Worm (Caenorhabditis elegans) whole organism, late embryonic: Measurements from ENCODE around the gene R107.9.
A peak's percentile ranks its signal among the peaks of the same experiment; 100 is the strongest.

Experiments
- C08G9.2 ChIP-seq: sonication (generic microtip); optimal IDR thresholded peaks from 2 replicates; lab custom pipeline; 2016; ENCODE audit warnings: mild to moderate bottlenecking, missing genetic modification characterization, moderate library complexity, missing compliant biosample characterization
- C38D4.7 ChIP-seq: fragments of 200-800 bp; sonication (Bioruptor generic); optimal IDR thresholded peaks from 2 replicates; lab custom pipeline; 2018; ENCODE audit warnings: mild to moderate bottlenecking, missing genetic modification characterization, moderate library complexity, missing compliant biosample characterization
- F13H6.1 ChIP-seq: sonication (generic microtip); optimal IDR thresholded peaks from 2 replicates; lab custom pipeline; 2016; ENCODE audit warnings: missing genetic modification characterization, missing compliant biosample characterization
- K02D7.2 ChIP-seq: sonication (generic microtip); optimal IDR thresholded peaks from 2 replicates; lab custom pipeline; 2017; ENCODE audit warnings: mild to moderate bottlenecking, missing genetic modification characterization, missing compliant biosample characterization
- K09A11.1 ChIP-seq: sonication (generic microtip); optimal IDR thresholded peaks from 2 replicates; lab custom pipeline; 2017; ENCODE audit warnings: antibody characterized with exemption, mild to moderate bottlenecking, missing genetic modification characterization, missing compliant biosample characterization; ENCODE audit not compliant: insufficient read depth
- T23F11.4 ChIP-seq: fragments of 200-800 bp; sonication (Bioruptor generic); optimal IDR thresholded peaks from 2 replicates; lab custom pipeline; 2018; ENCODE audit warnings: mild to moderate bottlenecking, missing genetic modification characterization, missing compliant biosample characterization
- Y22D7AL.16 ChIP-seq: sonication (generic microtip); optimal IDR thresholded peaks from 2 replicates; lab custom pipeline; 2016; ENCODE audit warnings: missing genetic modification characterization, missing compliant biosample characterization
- ama-1 ChIP-seq: fragments of 150-350 bp; optimal IDR thresholded peaks from 2 replicates; lab custom pipeline; 2014
- ceh-14 ChIP-seq: sonication (generic microtip); optimal IDR thresholded peaks from 2 replicates; lab custom pipeline; 2016; ENCODE audit warnings: missing genotype, missing genetic modification characterization, missing compliant biosample characterization
- ceh-18 ChIP-seq: sonication (generic microtip); optimal IDR thresholded peaks from 2 replicates; lab custom pipeline; 2016; ENCODE audit warnings: missing genetic modification characterization, missing compliant biosample characterization
- ceh-19 ChIP-seq: fragments of 200-800 bp; sonication (Bioruptor generic); optimal IDR thresholded peaks from 2 replicates; lab custom pipeline; 2018; ENCODE audit warnings: mild to moderate bottlenecking, missing genetic modification characterization, missing compliant biosample characterization
- ceh-2 ChIP-seq: sonication (generic microtip); optimal IDR thresholded peaks from 2 replicates; lab custom pipeline; 2016; ENCODE audit warnings: missing genotype, missing genetic modification characterization, missing compliant biosample characterization
- ceh-24 ChIP-seq: sonication (generic microtip); optimal IDR thresholded peaks from 2 replicates; lab custom pipeline; 2016; ENCODE audit warnings: mild to moderate bottlenecking, missing genetic modification characterization, missing compliant biosample characterization
- ceh-31 ChIP-seq: sonication (generic microtip); optimal IDR thresholded peaks from 2 replicates; lab custom pipeline; 2016; ENCODE audit warnings: missing genetic modification characterization, missing compliant biosample characterization
- ceh-34 ChIP-seq: sonication (generic microtip); optimal IDR thresholded peaks from 2 replicates; lab custom pipeline; 2016; ENCODE audit warnings: mild to moderate bottlenecking, missing genetic modification characterization, missing compliant biosample characterization
- ceh-45 ChIP-seq: fragments of 200-800 bp; sonication (Bioruptor generic); IDR thresholded peaks from 2 replicates; pipeline ENCODE4 v1.3.6; 2022; ENCODE audit warnings: missing genetic modification reagents, missing genetic modification characterization, missing compliant biosample characterization
- ceh-6 ChIP-seq: fragments of 200-800 bp; sonication (Bioruptor generic); optimal IDR thresholded peaks from 2 replicates; lab custom pipeline; 2018; ENCODE audit warnings: mild to moderate bottlenecking, missing genetic modification characterization, missing compliant biosample characterization
- ceh-9 ChIP-seq: sonication (generic microtip); optimal IDR thresholded peaks from 2 replicates; lab custom pipeline; 2016; ENCODE audit warnings: mild to moderate bottlenecking, missing genetic modification characterization, inconsistent platforms, missing compliant biosample characterization
- che-1 ChIP-seq: sonication (generic microtip); optimal IDR thresholded peaks from 2 replicates; lab custom pipeline; 2016; ENCODE audit warnings: mild to moderate bottlenecking, missing genetic modification characterization, missing compliant biosample characterization
- dmd-4 ChIP-seq: sonication (generic microtip); optimal IDR thresholded peaks from 2 replicates; lab custom pipeline; 2016; ENCODE audit warnings: borderline replicate concordance, missing genetic modification characterization, missing compliant biosample characterization
- dve-1 ChIP-seq: sonication (generic microtip); optimal IDR thresholded peaks from 2 replicates; lab custom pipeline; 2017; ENCODE audit warnings: antibody characterized with exemption, mild to moderate bottlenecking, missing genetic modification characterization, missing compliant biosample characterization
- elt-2 ChIP-seq: sonication (generic microtip); optimal IDR thresholded peaks from 2 replicates; lab custom pipeline; 2016; ENCODE audit warnings: missing genetic modification reagents, missing genetic modification characterization, missing compliant biosample characterization
- elt-4 ChIP-seq: sonication (generic microtip); optimal IDR thresholded peaks from 2 replicates; lab custom pipeline; 2016; ENCODE audit warnings: missing genetic modification characterization, missing compliant biosample characterization
- ets-4 ChIP-seq: sonication (generic microtip); optimal IDR thresholded peaks from 2 replicates; lab custom pipeline; 2016; ENCODE audit warnings: missing genetic modification characterization, missing compliant biosample characterization
- fkh-10 ChIP-seq: fragments of 150-350 bp; optimal IDR thresholded peaks from 2 replicates; lab custom pipeline; 2014; ENCODE audit warnings: missing biosample characterization, missing genetic modification reagents, missing genetic modification characterization
- gmeb-2 ChIP-seq: sonication (generic microtip); optimal IDR thresholded peaks from 2 replicates; lab custom pipeline; 2016; ENCODE audit warnings: missing genetic modification characterization, inconsistent platforms, missing compliant biosample characterization
- hlh-13 ChIP-seq: fragments of 200-800 bp; sonication (Bioruptor generic); optimal IDR thresholded peaks from 2 replicates; lab custom pipeline; 2018; ENCODE audit warnings: mild to moderate bottlenecking, missing genetic modification characterization, missing compliant biosample characterization
- hlh-15 ChIP-seq: sonication (generic microtip); optimal IDR thresholded peaks from 2 replicates; lab custom pipeline; 2016; ENCODE audit warnings: missing genetic modification characterization, missing compliant biosample characterization
- hlh-30 ChIP-seq: sonication (generic microtip); optimal IDR thresholded peaks from 2 replicates; lab custom pipeline; 2017; ENCODE audit warnings: antibody characterized with exemption, missing genetic modification characterization, missing compliant biosample characterization; ENCODE audit not compliant: insufficient read depth
- hlh-8 ChIP-seq: sonication (generic microtip); optimal IDR thresholded peaks from 2 replicates; lab custom pipeline; 2016; ENCODE audit warnings: missing genotype, missing genetic modification characterization, missing compliant biosample characterization
- lin-11 ChIP-seq: fragments of 200-800 bp; sonication (Bioruptor generic); optimal IDR thresholded peaks from 2 replicates; lab custom pipeline; 2018; ENCODE audit warnings: mild to moderate bottlenecking, missing genetic modification characterization, missing compliant biosample characterization
- mec-3 ChIP-seq: sonication (generic microtip); optimal IDR thresholded peaks from 2 replicates; lab custom pipeline; 2016; ENCODE audit warnings: borderline replicate concordance, missing genetic modification characterization, missing compliant biosample characterization
- nfya-1 ChIP-seq: sonication (generic microtip); optimal IDR thresholded peaks from 2 replicates; lab custom pipeline; 2017; ENCODE audit warnings: missing genetic modification characterization, mild to moderate bottlenecking, missing compliant biosample characterization, antibody characterized with exemption, moderate library complexity
- nhr-11 ChIP-seq: fragments of 150-350 bp; optimal IDR thresholded peaks from 2 replicates; lab custom pipeline; 2014; ENCODE audit warnings: missing biosample characterization, missing genetic modification characterization
- nhr-232 ChIP-seq: sonication (generic microtip); optimal IDR thresholded peaks from 2 replicates; lab custom pipeline; 2016; ENCODE audit warnings: missing genetic modification characterization, missing compliant biosample characterization
- npax-4 ChIP-seq: sonication (generic microtip); optimal IDR thresholded peaks from 2 replicates; lab custom pipeline; 2016; ENCODE audit warnings: missing genetic modification characterization, missing compliant biosample characterization
- odd-2 ChIP-seq: sonication (generic microtip); optimal IDR thresholded peaks from 2 replicates; lab custom pipeline; 2017; ENCODE audit warnings: antibody characterized with exemption, mild to moderate bottlenecking, missing genetic modification characterization, missing compliant biosample characterization
- pag-3 ChIP-seq: sonication (generic microtip); optimal IDR thresholded peaks from 2 replicates; lab custom pipeline; 2016; ENCODE audit warnings: missing compliant biosample characterization, missing genetic modification characterization, borderline replicate concordance
- pha-4 ChIP-seq: fragments of 150-350 bp; optimal IDR thresholded peaks from 2 replicates; lab custom pipeline; 2018; ENCODE audit warnings: missing biosample characterization, missing genetic modification reagents, missing genetic modification characterization
- pqm-1 ChIP-seq: sonication (generic microtip); optimal IDR thresholded peaks from 2 replicates; lab custom pipeline; 2016; ENCODE audit warnings: missing genetic modification characterization, missing compliant biosample characterization
- pros-1 ChIP-seq: fragments of 150-350 bp; optimal IDR thresholded peaks from 2 replicates; lab custom pipeline; 2014; ENCODE audit warnings: missing biosample characterization, missing genetic modification reagents, missing genetic modification characterization
- ref-2 ChIP-seq: sonication (generic microtip); optimal IDR thresholded peaks from 2 replicates; lab custom pipeline; 2016; ENCODE audit warnings: missing genetic modification characterization, missing compliant biosample characterization
- rnt-1 ChIP-seq: sonication (generic microtip); optimal IDR thresholded peaks from 2 replicates; lab custom pipeline; 2016; ENCODE audit warnings: missing genetic modification characterization, missing compliant biosample characterization
- sdc-2 ChIP-seq: sonication (generic microtip); optimal IDR thresholded peaks from 2 replicates; lab custom pipeline; 2016; ENCODE audit warnings: missing genotype, missing genetic modification characterization, missing compliant biosample characterization
- sox-2 ChIP-seq: fragments of 200-800 bp; sonication (Bioruptor generic); IDR thresholded peaks from 2 replicates; pipeline ENCODE4 v1.3.6; 2022; ENCODE audit warnings: missing genetic modification reagents, missing genetic modification characterization, missing compliant biosample characterization
- sox-4 ChIP-seq: sonication (generic microtip); optimal IDR thresholded peaks from 2 replicates; lab custom pipeline; 2017; ENCODE audit warnings: mild to moderate bottlenecking, missing genetic modification characterization, inconsistent platforms, missing compliant biosample characterization
- syd-9 ChIP-seq: sonication (generic microtip); optimal IDR thresholded peaks from 2 replicates; lab custom pipeline; 2016; ENCODE audit warnings: mild to moderate bottlenecking, missing genetic modification characterization, moderate library complexity, missing compliant biosample characterization
- tbx-2 ChIP-seq: sonication (generic microtip); optimal IDR thresholded peaks from 2 replicates; lab custom pipeline; 2016; ENCODE audit warnings: missing genetic modification characterization, missing compliant biosample characterization
- ttx-3 ChIP-seq: sonication (generic microtip); optimal IDR thresholded peaks from 2 replicates; lab custom pipeline; 2016; ENCODE audit warnings: missing genetic modification reagents, missing genetic modification characterization, missing compliant biosample characterization
- unc-3 ChIP-seq, 2 experiments: fragments of 200-800 bp in 1 of 2; sonication (Bioruptor generic) in 1 of 2; sonication (generic microtip) in 1 of 2; conservative IDR thresholded peaks in 1 of 2; optimal IDR thresholded peaks in 1 of 2; 2 replicates each; pipeline versions ENCODE4 v1.3.6 to Lab custom; 2016 to 2022; ENCODE audit warnings: missing compliant biosample characterization in 2 of 2, missing genetic modification characterization in 2 of 2, missing genetic modification reagents in 1 of 2
- unc-86 ChIP-seq: sonication (generic microtip); optimal IDR thresholded peaks from 2 replicates; lab custom pipeline; 2016; ENCODE audit warnings: missing genetic modification characterization, missing compliant biosample characterization
- ztf-16 ChIP-seq: sonication (generic microtip); optimal IDR thresholded peaks from 2 replicates; lab custom pipeline; 2017; ENCODE audit warnings: missing genetic modification characterization, missing compliant biosample characterization

Gene R107.9

DNA sequence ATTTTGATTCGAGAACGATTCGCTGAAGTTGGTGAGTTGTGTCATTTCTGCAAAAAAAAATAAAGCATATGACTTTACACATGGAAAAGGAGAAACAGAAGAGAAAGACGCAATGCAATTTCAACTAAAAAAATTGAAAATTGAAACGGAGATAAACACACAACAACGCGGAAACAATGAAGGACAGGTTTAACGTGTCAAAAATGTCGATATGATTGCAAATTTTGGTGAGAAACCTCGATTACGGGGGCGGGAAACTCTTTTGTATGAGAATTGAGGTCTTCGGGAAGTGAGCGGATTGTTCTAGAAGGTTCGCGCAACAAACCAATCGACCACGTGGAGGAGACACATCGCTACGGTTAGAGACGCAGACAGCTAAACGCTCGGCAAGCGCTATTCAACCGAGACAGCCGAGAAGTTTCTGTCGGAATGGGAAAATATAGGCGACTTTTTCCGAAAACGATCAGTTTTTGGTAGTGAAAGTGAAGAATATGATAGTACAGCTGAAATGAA, 16.0 kb downstream of the R107.9 start, which contains the start of gene R107.5:
R107.5 (minus strand) TSS at position 51 of the 513 bp plus-strand sequence.
- TF ChIP-seq ceh-2 (tag; lab: Kevin White, UChicago): peak; percentile 8
- TF ChIP-seq syd-9: peak; percentile 87
- TF ChIP-seq ets-4 (tag; lab: Kevin White, UChicago): peak; percentile 45
- no peak for TF ChIP-seq hlh-13
- peak; percentile 65 for TF ChIP-seq ceh-19 (GFP tag; lab: Kevin White, UChicago)
- TF ChIP-seq rnt-1 (tag; lab: Kevin White, UChicago): peak; percentile 93
- no peak for TF ChIP-seq hlh-8 (tag; lab: Kevin White, UChicago)
- TF ChIP-seq elt-2: peak; percentile 29
- no peak for TF ChIP-seq npax-4 (tag; lab: Kevin White, UChicago)
- peak; percentile 42 for TF ChIP-seq C08G9.2
- no peak for TF ChIP-seq mec-3 (tag; lab: Kevin White, UChicago)
- peak; percentile 53 for TF ChIP-seq gmeb-2 (tag; lab: Kevin White, UChicago)
- no peak for TF ChIP-seq pag-3 (tag; lab: Kevin White, UChicago)
- no peak for TF ChIP-seq odd-2 (tag; lab: Kevin White, UChicago)
- TF ChIP-seq dve-1 (tag; lab: Kevin White, UChicago): peak; percentile 31
- TF ChIP-seq ztf-16: peak; percentile 42
- no peak for TF ChIP-seq che-1 (tag; lab: Kevin White, UChicago)
- TF ChIP-seq ceh-45: no peak
- TF ChIP-seq ttx-3: no peak
- peak; percentile 94 for TF ChIP-seq nfya-1
- TF ChIP-seq Y22D7AL.16 (tag; lab: Kevin White, UChicago): no peak
- no peak for TF ChIP-seq sox-4 (tag; lab: Kevin White, UChicago)
- TF ChIP-seq lin-11 (tag; lab: Kevin White, UChicago): no peak
- TF ChIP-seq F13H6.1 (tag; lab: Kevin White, UChicago): no peak
- TF ChIP-seq ama-1: no peak
- peak; percentile 88 for TF ChIP-seq K09A11.1 (tag; lab: Kevin White, UChicago)
- no peak for TF ChIP-seq fkh-10 (GFP tag; lab: Kevin White, UChicago)
- peak; percentile 90 for TF ChIP-seq tbx-2 (tag; lab: Kevin White, UChicago)
- peak; percentile 95 for TF ChIP-seq ref-2 (tag; lab: Kevin White, UChicago)
- TF ChIP-seq K02D7.2 (tag; lab: Kevin White, UChicago): peak; percentile 15
- TF ChIP-seq ceh-6 (GFP tag; lab: Kevin White, UChicago): no peak
- TF ChIP-seq sox-2 (GFP tag; lab: Robert Waterston, UW): peak; percentile 58
- no peak for TF ChIP-seq pha-4
- TF ChIP-seq pros-1: peak; percentile 3
- peak; percentile 98 for TF ChIP-seq hlh-30 (tag; lab: Kevin White, UChicago)
- TF ChIP-seq ceh-24 (tag; lab: Kevin White, UChicago): no peak
- peak; percentile 8 for TF ChIP-seq sdc-2
- TF ChIP-seq elt-4: no peak
- no peak for TF ChIP-seq pqm-1 (tag; lab: Kevin White, UChicago)
- no peak for TF ChIP-seq ceh-9 (tag; lab: Kevin White, UChicago)
- TF ChIP-seq ceh-34 (tag; lab: Kevin White, UChicago): peak; percentile 85
- no peak for TF ChIP-seq nhr-11
- no peak for TF ChIP-seq T23F11.4 (GFP tag; lab: Kevin White, UChicago)
- peak; percentile 93 for TF ChIP-seq ceh-31
- TF ChIP-seq ceh-14 (tag; lab: Kevin White, UChicago): peak; percentile 56
- no peak for TF ChIP-seq C38D4.7
- peak; percentile 81 for TF ChIP-seq ceh-18 (tag; lab: Kevin White, UChicago)
- no peak for TF ChIP-seq dmd-4 (tag; lab: Kevin White, UChicago)
- TF ChIP-seq nhr-232: no peak
- peak; percentile 57 for TF ChIP-seq unc-86 (tag; lab: Kevin White, UChicago)
- TF ChIP-seq unc-3 (GFP tag; conservative IDR thresholded peaks at IDR 0.05; lab: Robert Waterston, UW): no peak
- no peak for TF ChIP-seq unc-3 (tag; optimal IDR thresholded peaks at IDR 0.05; lab: Kevin White, UChicago)
- TF ChIP-seq hlh-15: no peak
